Worm (Caenorhabditis elegans): ENCODE results near the gene T16A1.5.
"Not testable (repeated sequence)": the region's sequence is repeated elsewhere in the genome, so short reads cannot be mapped to it uniquely, and the experiment has no call there.

Gene T16A1.5

ce11 chrII:2081257-2081656, 2.4 kb downstream of the T16A1.5 start, which contains the start of gene T16A1.4:
T16A1.4 (plus strand) TSS chrII:2081557.
- no peak for TF ChIP-seq unc-62 (GFP tag; optimal IDR thresholded peaks at IDR 0.05)

- TF ChIP-seq unc-62 (GFP tag; optimal IDR thresholded peaks at IDR 0.05): no peak
These were observed 3.2 kb downstream of the T16A1.5 start, which contains the start of gene F07E5.9 for ce11 chrII:2080425-2080824. F07E5.9 (minus strand) TSS chrII:2080525.

- no peak for TF ChIP-seq unc-62 (GFP tag; optimal IDR thresholded peaks at IDR 0.05)
These were observed 7.2 kb downstream of the T16A1.5 start for ce11 chrII:2076467-2076866.

- TF ChIP-seq unc-62 (GFP tag; optimal IDR thresholded peaks at IDR 0.05): no peak
These were observed 8.1 kb downstream of the T16A1.5 start, which contains the start of gene F07E5.8 for ce11 chrII:2075513-2075912. F07E5.8 (minus strand) TSS chrII:2075613.

- TF ChIP-seq unc-62 (GFP tag; optimal IDR thresholded peaks at IDR 0.05): no peak
These were observed 12.2 kb downstream of the T16A1.5 start, which contains the start of gene F07E5.7 for ce11 chrII:2071429-2071828. F07E5.7 (minus strand) TSS chrII:2071529.

ce11 chrII:2067451-2068021, 16.1 kb downstream of the T16A1.5 start, which contains the start of gene F07E5.12:
F07E5.12 (plus strand) TSS chrII:2067971.
- TF ChIP-seq unc-62 (GFP tag; optimal IDR thresholded peaks at IDR 0.05): not testable (repeated sequence)

- TF ChIP-seq unc-62 (GFP tag; optimal IDR thresholded peaks at IDR 0.05): no peak
These were observed 19.1 kb downstream of the T16A1.5 start, which contains the start of gene fbxb-6 for ce11 chrII:2064497-2064896. fbxb-6 (plus strand) TSS chrII:2064797.

- TF ChIP-seq unc-62 (GFP tag; optimal IDR thresholded peaks at IDR 0.05): no peak
These were observed 19.6 kb downstream of the T16A1.5 start, which contains the start of gene F07E5.13 for ce11 chrII:2063989-2064388. F07E5.13 (minus strand) TSS chrII:2064089.

- TF ChIP-seq unc-62 (GFP tag; optimal IDR thresholded peaks at IDR 0.05): no peak
These were observed 24.6 kb downstream of the T16A1.5 start, which contains the start of gene F07E5.5 for ce11 chrII:2058985-2059384. F07E5.5 (minus strand) TSS chrII:2059070.

ce11 chrII:2051372-2051771, 32.3 kb downstream of the T16A1.5 start, which contains the start of gene fbxb-35:
fbxb-35 (plus strand) TSS chrII:2051672.
- no peak for TF ChIP-seq unc-62 (GFP tag; optimal IDR thresholded peaks at IDR 0.05)

ce11 chrII:2046556-2046955, 37.1 kb downstream of the T16A1.5 start, which contains the start of gene math-1:
math-1 (minus strand) TSS chrII:2046656.
- not testable (repeated sequence) for TF ChIP-seq unc-62 (GFP tag; optimal IDR thresholded peaks at IDR 0.05)

ce11 chrII:2045505-2045904, 38.1 kb downstream of the T16A1.5 start, which contains the start of gene bath-24:
bath-24 (minus strand) TSS chrII:2045605.
- no peak for TF ChIP-seq unc-62 (GFP tag; optimal IDR thresholded peaks at IDR 0.05)

ce11 chrII:2042447-2042846, 41.2 kb downstream of the T16A1.5 start, which contains the start of gene bath-20:
bath-20 (minus strand) TSS chrII:2042547.
- no peak for TF ChIP-seq unc-62 (GFP tag; optimal IDR thresholded peaks at IDR 0.05)

ce11 chrII:2039288-2039687, 44.3 kb downstream of the T16A1.5 start, which contains the start of gene bath-19:
bath-19 (minus strand) TSS chrII:2039388.
- TF ChIP-seq unc-62 (GFP tag; optimal IDR thresholded peaks at IDR 0.05): no peak

Data from whole organism, dauer.